Worm (Caenorhabditis elegans) whole organism, young adult: ENCODE results near the gene slo-1.

ENCODE experiments used
- K11D2.4 ChIP-seq: fragments of 200-800 bp; sonication (Bioruptor generic); IDR thresholded peaks from 2 replicates; pipeline ENCODE4 v1.3.6; 2022; ENCODE audit warnings: missing genetic modification reagents, missing genetic modification characterization, missing compliant biosample characterization
- attf-6 ChIP-seq: fragments of 200-800 bp; sonication (Bioruptor generic); IDR thresholded peaks from 2 replicates; pipeline ENCODE4 v1.3.6; 2022; ENCODE audit warnings: missing genetic modification reagents, missing genetic modification characterization, missing compliant biosample characterization
- fkh-3 ChIP-seq: sonication (generic microtip); optimal IDR thresholded peaks from 2 replicates; lab custom pipeline; 2016; ENCODE audit warnings: mild to moderate bottlenecking, missing genetic modification characterization, missing compliant biosample characterization
- hsf-1 ChIP-seq: fragments of 200-800 bp; sonication (Bioruptor generic); IDR thresholded peaks from 2 replicates; pipeline ENCODE4 v1.3.6; 2022; ENCODE audit warnings: missing genetic modification reagents, missing genetic modification characterization, missing compliant biosample characterization
- mcd-1 ChIP-seq: fragments of 200-800 bp; sonication (Bioruptor generic); IDR thresholded peaks from 2 replicates; pipeline ENCODE4 v1.3.6; 2022; ENCODE audit warnings: missing genetic modification reagents, missing genetic modification characterization, missing compliant biosample characterization
- pha-4 ChIP-seq: fragments of 150-350 bp; sonication (generic microtip); optimal IDR thresholded peaks from 2 replicates; lab custom pipeline; 2014; ENCODE audit warnings: missing biosample characterization, missing genetic modification reagents, missing genetic modification characterization
- repo-1 ChIP-seq: sonication (generic microtip); optimal IDR thresholded peaks from 2 replicates; lab custom pipeline; 2017; ENCODE audit warnings: mild to moderate bottlenecking, missing genetic modification characterization, missing compliant biosample characterization
- unc-62 ChIP-seq: fragments of 150-350 bp; optimal IDR thresholded peaks from 2 replicates; lab custom pipeline; 2014; ENCODE audit warnings: missing biosample characterization, missing genetic modification reagents, missing genetic modification characterization

- no peak for TF ChIP-seq pha-4 (tag; lab: Kevin White, UChicago)
- no peak for TF ChIP-seq K11D2.4 (GFP tag; lab: Robert Waterston, UW)
- no peak for TF ChIP-seq unc-62 (GFP tag; lab: Kevin White, UChicago)
- TF ChIP-seq repo-1 (tag; lab: Kevin White, UChicago), result no peak
- no peak for TF ChIP-seq hsf-1 (GFP tag; lab: Robert Waterston, UW)
- no peak for TF ChIP-seq mcd-1 (GFP tag; lab: Robert Waterston, UW)
- TF ChIP-seq attf-6 (GFP tag; lab: Robert Waterston, UW), result no peak
- TF ChIP-seq fkh-3 (tag; lab: Kevin White, UChicago), result no peak
Measured at ce11 chrV:18468097-18468496, 24.0 kb upstream of the slo-1 start, which contains the start of gene ZK228.13.
